Worm (Caenorhabditis elegans): ENCODE data around the gene T24C2.5.
A peak's percentile ranks its signal among the peaks of the same experiment; 100 is the strongest.

T24C2.5 gene

DNA sequence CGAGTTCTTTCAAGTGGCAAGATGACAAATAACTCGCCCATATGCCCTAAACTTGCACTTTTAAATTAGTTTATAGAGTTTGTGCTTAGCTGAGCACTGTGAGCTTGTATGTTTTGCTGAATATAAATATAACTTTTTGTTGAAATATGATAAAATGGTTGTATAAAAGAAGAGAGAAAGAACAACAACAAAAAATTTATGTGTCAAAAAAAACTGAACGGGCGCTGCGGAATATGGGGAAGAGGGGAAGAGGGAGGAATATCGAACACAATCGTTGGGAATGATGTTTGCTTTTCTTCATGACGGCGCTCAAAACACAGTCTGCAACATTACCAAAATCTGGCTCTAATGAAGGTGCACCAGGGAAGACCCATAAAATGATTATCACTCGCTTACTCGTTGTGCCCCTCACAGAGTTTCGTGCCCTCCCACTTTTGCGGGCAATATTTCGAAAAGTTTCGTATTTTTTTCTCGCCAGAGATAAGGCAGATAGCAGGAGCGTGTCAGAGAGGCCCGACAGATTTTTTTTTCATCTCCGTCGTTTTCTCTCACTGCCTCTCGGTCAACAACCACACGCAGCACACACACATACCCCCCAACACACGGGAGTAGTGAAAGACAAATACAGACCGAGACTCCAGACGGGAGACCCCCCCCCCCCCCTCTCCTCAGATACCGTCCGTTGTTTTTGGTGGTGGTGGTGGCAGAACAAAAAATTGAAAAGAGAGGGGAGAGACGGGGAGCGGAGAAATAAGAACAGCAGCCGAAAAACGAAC is 28.5 kb upstream of the T24C2.5 start:
- no peak for TF ChIP-seq nhr-2 (tag; optimal IDR thresholded peaks at IDR 0.05)
- TF ChIP-seq M03D4.4 (tag; optimal IDR thresholded peaks at IDR 0.05): peak; percentile 52
- no peak for TF ChIP-seq ham-2 (GFP tag; optimal IDR thresholded peaks at IDR 0.05)
- TF ChIP-seq blmp-1 (tag; optimal IDR thresholded peaks at IDR 0.05): no peak
- TF ChIP-seq lin-13 (tag; optimal IDR thresholded peaks at IDR 0.05): no peak
- TF ChIP-seq pha-4 (tag; optimal IDR thresholded peaks at IDR 0.05): no peak
- no peak for TF ChIP-seq mls-2 (tag; optimal IDR thresholded peaks at IDR 0.05)
- no peak for TF ChIP-seq lin-32 (GFP tag; optimal IDR thresholded peaks at IDR 0.05)
- TF ChIP-seq tbx-8 (GFP tag; optimal IDR thresholded peaks at IDR 0.05): no peak
- no peak for TF ChIP-seq nhr-12 (tag; optimal IDR thresholded peaks at IDR 0.05)
- no peak for TF ChIP-seq unc-62 (GFP tag; optimal IDR thresholded peaks at IDR 0.05)
- TF ChIP-seq sem-2 (GFP tag; optimal IDR thresholded peaks at IDR 0.05): no peak
- TF ChIP-seq cnd-1 (tag; optimal IDR thresholded peaks at IDR 0.05): peak; percentile 10
- no peak for TF ChIP-seq drap-1 (GFP tag; optimal IDR thresholded peaks at IDR 0.05)

DNA sequence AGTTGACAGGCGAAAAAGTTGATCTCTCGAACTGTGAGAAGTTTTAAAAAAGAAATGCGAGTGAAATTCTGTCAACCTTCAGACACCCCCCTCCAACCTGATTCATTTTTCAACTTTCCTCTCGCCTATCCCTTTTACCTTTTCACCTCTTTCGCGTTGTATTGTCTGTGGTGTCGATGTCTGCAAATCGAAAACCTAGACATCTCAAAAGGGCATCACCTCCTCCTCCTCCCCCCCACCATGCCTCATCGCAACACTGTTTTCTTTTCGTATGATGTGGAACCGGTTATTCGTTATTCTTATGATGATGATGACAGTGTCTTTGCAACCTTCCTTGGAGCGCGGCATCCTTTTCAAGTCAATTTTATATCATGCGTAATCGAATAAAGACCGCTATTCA is 26.2 kb upstream of the T24C2.5 start:
- TF ChIP-seq snpc-4 (tag; optimal IDR thresholded peaks at IDR 0.05) (no peak), lsy-2 (tag; optimal IDR thresholded peaks at IDR 0.05) (no peak), unc-62 (GFP tag; optimal IDR thresholded peaks at IDR 0.05) (no peak), ham-2 (GFP tag; optimal IDR thresholded peaks at IDR 0.05) (no peak), mab-5 (tag; optimal IDR thresholded peaks at IDR 0.05) (no peak)

DNA sequence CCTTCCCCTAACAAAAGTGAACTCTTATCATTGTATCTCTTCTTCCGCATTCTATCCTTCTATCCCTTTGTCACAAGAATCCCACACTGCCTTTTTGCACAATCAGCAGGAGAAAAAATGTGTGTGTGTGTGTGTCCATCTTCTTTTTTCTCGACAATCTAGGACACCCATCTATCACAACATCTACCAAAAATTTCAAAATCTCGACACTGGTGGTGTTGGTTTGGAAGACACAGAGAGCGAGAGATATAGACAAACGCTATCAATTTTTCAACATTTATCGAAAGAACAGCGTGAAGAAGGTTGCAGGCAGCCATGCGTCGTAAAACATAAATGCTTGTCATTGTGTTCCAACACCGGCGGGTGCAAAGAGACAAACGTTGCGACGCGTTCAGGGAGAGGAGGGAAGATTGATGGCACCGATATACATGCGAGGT is 25.4 kb upstream of the T24C2.5 start:
- TF ChIP-seq unc-120 (tag; optimal IDR thresholded peaks at IDR 0.05; ENCODE audit: poor library complexity, severe bottlenecking) (peak; percentile 43), unc-39 (tag; optimal IDR thresholded peaks at IDR 0.05) (no peak), unc-62 (GFP tag; optimal IDR thresholded peaks at IDR 0.05) (peak; percentile 83), flh-1 (GFP tag; optimal IDR thresholded peaks at IDR 0.05) (no peak), lin-13 (tag; optimal IDR thresholded peaks at IDR 0.05) (no peak), zip-8 (tag; optimal IDR thresholded peaks at IDR 0.05) (no peak), tbx-8 (GFP tag; optimal IDR thresholded peaks at IDR 0.05) (no peak), ham-2 (GFP tag; optimal IDR thresholded peaks at IDR 0.05) (peak; percentile 32)

DNA sequence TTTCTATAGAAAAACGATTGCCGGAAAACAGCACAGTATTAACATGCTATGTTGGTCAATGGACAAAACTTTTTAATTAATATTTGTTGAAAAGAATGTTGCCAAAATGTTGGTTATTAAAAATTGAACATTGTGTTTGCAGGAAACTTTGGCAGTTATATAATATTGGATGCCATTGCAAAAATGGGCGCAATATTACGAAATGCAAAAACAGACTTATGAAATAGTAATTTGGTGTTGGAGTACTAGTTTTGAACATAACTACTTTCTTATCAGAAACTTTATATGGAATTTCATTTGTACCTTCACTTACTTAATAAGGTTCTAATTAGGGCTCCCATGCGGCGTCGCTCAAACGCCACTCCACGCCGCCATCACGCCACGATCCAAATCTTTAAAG is 23.9 kb upstream of the T24C2.5 start:
- no peak for TF ChIP-seq pha-4 (tag; optimal IDR thresholded peaks at IDR 0.05)
- no peak for TF ChIP-seq mls-2 (tag; optimal IDR thresholded peaks at IDR 0.05)
- no peak for TF ChIP-seq mep-1 (tag; optimal IDR thresholded peaks at IDR 0.05)

DNA sequence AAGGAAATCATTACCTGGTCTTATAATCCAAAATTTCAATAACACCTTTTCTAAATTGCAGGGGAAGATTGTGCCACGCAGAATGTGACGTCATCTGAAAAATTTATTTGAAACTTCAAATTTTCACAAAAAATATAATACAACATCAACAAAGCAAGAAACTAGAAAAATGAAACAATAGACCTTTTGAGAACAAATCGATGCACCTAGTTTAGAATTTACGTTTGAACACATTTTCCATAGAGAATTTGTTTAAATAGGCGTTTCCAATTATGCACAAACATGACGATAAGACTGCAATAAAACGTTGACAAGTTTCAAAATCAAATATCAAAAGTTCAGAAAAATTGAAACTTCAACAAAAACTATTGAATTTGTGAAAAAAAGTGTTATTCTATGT is 21.4 kb upstream of the T24C2.5 start, which contains the start of gene fbxa-141:
Gene fbxa-141, minus strand, starts transcription at position 101 of the 400 bp plus-strand sequence.
- TF ChIP-seq nhr-28 (tag; optimal IDR thresholded peaks at IDR 0.05) (no peak), lsy-2 (tag; optimal IDR thresholded peaks at IDR 0.05) (no peak), nhr-76 (tag; optimal IDR thresholded peaks at IDR 0.05) (no peak), elt-1 (tag; optimal IDR thresholded peaks at IDR 0.05; ENCODE audit: borderline replicate concordance, insufficient read depth) (no peak)

DNA sequence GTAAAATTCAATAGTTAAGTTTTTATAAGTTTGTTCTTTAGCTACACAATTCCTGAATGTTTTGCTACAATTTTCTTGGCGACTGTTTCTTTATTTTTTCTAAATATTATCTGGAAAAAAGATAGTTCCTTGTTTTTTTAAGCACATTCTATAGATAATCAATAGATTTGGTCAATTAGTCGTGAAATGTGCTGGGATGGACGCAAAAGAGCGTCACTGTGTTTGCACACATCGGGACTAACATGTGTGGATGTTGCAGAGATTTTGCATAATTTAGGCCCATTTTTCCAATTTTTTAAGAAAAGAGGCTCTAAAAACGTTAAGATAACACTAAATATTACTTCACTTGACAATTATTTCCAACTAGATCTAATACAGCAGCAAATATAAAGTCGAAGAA is 20.8 kb upstream of the T24C2.5 start:
- TF ChIP-seq elt-1 (tag; optimal IDR thresholded peaks at IDR 0.05; ENCODE audit: borderline replicate concordance, insufficient read depth) (no peak), ces-1 (GFP tag; optimal IDR thresholded peaks at IDR 0.05) (peak; percentile 93), mep-1 (tag; optimal IDR thresholded peaks at IDR 0.05) (peak; percentile 8), snpc-4 (tag; optimal IDR thresholded peaks at IDR 0.05) (no peak), unc-120 (tag; optimal IDR thresholded peaks at IDR 0.05; ENCODE audit: poor library complexity, severe bottlenecking) (peak; percentile 4), cnd-1 (tag; optimal IDR thresholded peaks at IDR 0.05) (no peak)

DNA sequence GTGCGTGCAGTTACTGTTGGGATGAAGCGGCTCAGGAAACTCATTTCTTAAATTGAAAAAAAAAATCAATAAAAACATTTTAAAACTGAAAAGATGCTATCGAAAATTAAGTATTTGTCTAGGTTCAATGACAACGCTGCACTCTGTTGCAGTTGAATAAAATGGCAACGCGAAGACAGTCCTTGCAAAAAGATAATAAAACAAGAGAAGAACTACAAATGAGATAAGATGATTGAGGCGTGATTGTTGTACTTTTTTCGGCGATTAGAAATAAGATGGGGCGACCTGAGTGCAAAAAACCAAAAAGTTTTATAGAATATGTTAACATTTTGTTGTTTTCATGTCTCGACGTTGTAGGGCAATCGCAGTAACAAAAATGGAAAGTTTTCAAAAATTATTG is 19.2 kb upstream of the T24C2.5 start, which contains the start of gene gcsh-1:
Gene gcsh-1, minus strand, starts transcription at position 46 of the 400 bp plus-strand sequence.
- TF ChIP-seq nhr-237 (tag; optimal IDR thresholded peaks at IDR 0.05) (no peak), tbx-8 (GFP tag; optimal IDR thresholded peaks at IDR 0.05) (no peak), sem-2 (GFP tag; optimal IDR thresholded peaks at IDR 0.05) (no peak), mls-2 (tag; optimal IDR thresholded peaks at IDR 0.05) (no peak), cnd-1 (tag; optimal IDR thresholded peaks at IDR 0.05) (no peak), pha-4 (tag; optimal IDR thresholded peaks at IDR 0.05) (no peak)
